Fruit fly (Drosophila melanogaster) Kc167 (cell line): ENCODE measurements around the gene mthl15.

ENCODE experiments used
- Myc ChIP-seq: fragments of >200 bp; optimal IDR thresholded peaks from 2 replicates; lab custom pipeline; 2017; ENCODE audit warnings: missing external identifiers
- Sin3A ChIP-seq: fragments of >200 bp; optimal IDR thresholded peaks from 2 replicates; lab custom pipeline; 2018; ENCODE audit warnings: missing external identifiers
- h ChIP-seq: fragments of >200 bp; optimal IDR thresholded peaks from 3 replicates; lab custom pipeline; 2018; ENCODE audit warnings: missing external identifiers
- insv ChIP-seq: fragments of >200 bp; optimal IDR thresholded peaks from 3 replicates; lab custom pipeline; 2018; ENCODE audit warnings: missing external identifiers
- psq ChIP-seq: fragments of >200 bp; optimal IDR thresholded peaks from 2 replicates; lab custom pipeline; 2017; ENCODE audit warnings: missing external identifiers
- ttk ChIP-seq: sonication (Bioruptor generic); optimal IDR thresholded peaks from 2 replicates; lab custom pipeline; 2017; ENCODE audit warnings: missing external identifiers

Gene mthl15

dm6 chr2L:10263343-10263744, 25.2 kb upstream of the mthl15 start, which contains the start of gene Rsf1:
TSS of gene Rsf1 (minus strand) at chr2L:10263554.
- TF ChIP-seq Sin3A (lab: Kevin White, UChicago) (no peak), insv (no peak), ttk (lab: Kevin White, UChicago) (no peak), psq (lab: Kevin White, UChicago) (no peak)

- no peak for TF ChIP-seq Sin3A (lab: Kevin White, UChicago)
- no peak for TF ChIP-seq Myc (lab: Kevin White, UChicago)
- no peak for TF ChIP-seq psq (lab: Kevin White, UChicago)
- no peak for TF ChIP-seq ttk (lab: Kevin White, UChicago)
- TF ChIP-seq h: no peak
- no peak for TF ChIP-seq insv
These were observed 23.7 kb upstream of the mthl15 start for dm6 chr2L:10261774-10262173.

dm6 chr2L:10260750-10261493, 22.8 kb upstream of the mthl15 start, which contains the start of gene Pten:
TSS of gene Pten (minus strand) at chr2L:10261049.
- TF ChIP-seq Sin3A (lab: Kevin White, UChicago) (no peak), h (no peak), insv (no peak), Myc (lab: Kevin White, UChicago) (no peak), psq (lab: Kevin White, UChicago) (no peak), ttk (lab: Kevin White, UChicago) (no peak)

dm6 chr2L:10259960-10260749, 22.0 kb upstream of the mthl15 start:
- TF ChIP-seq psq (lab: Kevin White, UChicago) (no peak), insv (no peak), Sin3A (lab: Kevin White, UChicago) (no peak), ttk (lab: Kevin White, UChicago) (no peak)

- TF ChIP-seq psq (lab: Kevin White, UChicago) (no peak), Sin3A (lab: Kevin White, UChicago) (no peak), Myc (lab: Kevin White, UChicago) (no peak), ttk (lab: Kevin White, UChicago) (no peak)
These were observed 17.6 kb upstream of the mthl15 start, which contains the start of gene CG5676 for dm6 chr2L:10255725-10256158. TSS of gene CG5676 (minus strand) at chr2L:10255891.

- TF ChIP-seq Myc (lab: Kevin White, UChicago) (no peak), ttk (lab: Kevin White, UChicago) (no peak), h (no peak), Sin3A (lab: Kevin White, UChicago) (no peak), psq (lab: Kevin White, UChicago) (no peak), insv (no peak)
These were observed 13.5 kb upstream of the mthl15 start, which contains the start of gene Ror for dm6 chr2L:10251592-10251991. TSS of gene Ror (plus strand) at chr2L:10251843.

dm6 chr2L:10250441-10250847, 12.3 kb upstream of the mthl15 start, which contains the start of the genes bsk and CG31717:
TSS of gene bsk (minus strand) at chr2L:10250501.
TSS of gene CG31717 (plus strand) at chr2L:10250737.
- no peak for TF ChIP-seq insv
- no peak for TF ChIP-seq psq (lab: Kevin White, UChicago)
- TF ChIP-seq Myc (lab: Kevin White, UChicago): no peak
- TF ChIP-seq Sin3A (lab: Kevin White, UChicago): no peak
- no peak for TF ChIP-seq h
- TF ChIP-seq ttk (lab: Kevin White, UChicago): no peak

- TF ChIP-seq Sin3A (lab: Kevin White, UChicago) (no peak), h (no peak), insv (no peak), psq (lab: Kevin White, UChicago) (no peak), Myc (lab: Kevin White, UChicago) (no peak), ttk (lab: Kevin White, UChicago) (no peak)
These were observed 11.6 kb upstream of the mthl15 start for dm6 chr2L:10249655-10250202.

- no peak for TF ChIP-seq ttk (lab: Kevin White, UChicago)
These were observed 8.7 kb upstream of the mthl15 start, which contains the start of gene chico for dm6 chr2L:10246785-10247190. TSS of gene chico (minus strand) at chr2L:10247078.

dm6 chr2L:10238726-10239652, 872 bp upstream of the mthl15 start, which contains the start of gene me31B:
TSS of gene me31B (plus strand) at chr2L:10239341.
- TF ChIP-seq Sin3A (lab: Kevin White, UChicago): no peak
- no peak for TF ChIP-seq Myc (lab: Kevin White, UChicago)
- no peak for TF ChIP-seq psq (lab: Kevin White, UChicago)
- TF ChIP-seq insv: no peak

- TF ChIP-seq Sin3A (lab: Kevin White, UChicago) (no peak), Myc (lab: Kevin White, UChicago) (no peak), insv (no peak), h (no peak), psq (lab: Kevin White, UChicago) (no peak)
These were observed 5.3 kb downstream of the mthl15 start for dm6 chr2L:10232827-10233226.
